Fruit fly (Drosophila melanogaster): ENCODE data around the gene CG32485.

The CG32485 gene

dm6 chr3L:3077568-3078107 lies 27.5 kb downstream of the CG32485 start (continued):
- peak; percentile 45 for TF ChIP-seq CG18619 (GFP tag; optimal IDR thresholded peaks at IDR 0.05)
- TF ChIP-seq Max (GFP tag; optimal IDR thresholded peaks at IDR 0.05): no peak
- TF ChIP-seq Sin3A (optimal IDR thresholded peaks at IDR 0.05): no peak
- no peak for TF ChIP-seq CG6791 (GFP tag; IDR thresholded peaks at IDR 0.05; ENCODE audit: partially characterized antibody)
- no peak for TF ChIP-seq peb (GFP tag; IDR thresholded peaks at IDR 0.05)
- 0 out of 2 replicates have a peak, but pooled peaks have one; percentile 27 for TF ChIP-seq inv (GFP tag; IDR thresholded peaks at IDR 0.05; ENCODE audit: partially characterized antibody)
- no peak for TF ChIP-seq fd64A (GFP tag; optimal IDR thresholded peaks at IDR 0.05)
- TF ChIP-seq dati (GFP tag; IDR thresholded peaks at IDR 0.05): no peak
- no peak for TF ChIP-seq sc (optimal IDR thresholded peaks at IDR 0.05)
- TF ChIP-seq sc (GFP tag; optimal IDR thresholded peaks at IDR 0.05): no peak
- TF ChIP-seq gsb (GFP tag; IDR thresholded peaks at IDR 0.05): no peak
- peak; percentile 46 for TF ChIP-seq CG3163 (GFP tag; optimal IDR thresholded peaks at IDR 0.05)
- no peak for TF ChIP-seq Ada2b (GFP tag; IDR thresholded peaks at IDR 0.05)
- TF ChIP-seq zf30C (GFP tag; optimal IDR thresholded peaks at IDR 0.05): no peak
- TF ChIP-seq Lim3 (GFP tag; IDR thresholded peaks at IDR 0.05): no peak
- peak; percentile 41; the same call in 1 of the 2 replicates for TF ChIP-seq stc (GFP tag; IDR thresholded peaks at IDR 0.05)
- TF ChIP-seq Dek (tag; optimal IDR thresholded peaks at IDR 0.05): peak; percentile 45
- peak; percentile 8 for TF ChIP-seq shn (GFP tag; optimal IDR thresholded peaks at IDR 0.05)
- no peak for TF ChIP-seq nerfin-1 (tag; optimal IDR thresholded peaks at IDR 0.05)
- TF ChIP-seq CG10366 (GFP tag; IDR thresholded peaks at IDR 0.05): 0 out of 2 replicates have a peak, but pooled peaks have one; percentile 27
- no peak for TF ChIP-seq C15 (GFP tag; IDR thresholded peaks at IDR 0.05)
- TF ChIP-seq ara (GFP tag; IDR thresholded peaks at IDR 0.05): no peak
- TF ChIP-seq CG13775 (GFP tag; optimal IDR thresholded peaks at IDR 0.05): no peak
- TF ChIP-seq gro (GFP tag; optimal IDR thresholded peaks at IDR 0.05): peak; percentile 70
- peak; percentile 16 for TF ChIP-seq mam (GFP tag; optimal IDR thresholded peaks at IDR 0.05)
- peak; percentile 55 for TF ChIP-seq nom (GFP tag; optimal IDR thresholded peaks at IDR 0.05)
- TF ChIP-seq CG10209 (GFP tag; optimal IDR thresholded peaks at IDR 0.05): no peak
- TF ChIP-seq jumu (GFP tag; optimal IDR thresholded peaks at IDR 0.05): no peak
- peak; percentile 5 for TF ChIP-seq HmgD (GFP tag; optimal IDR thresholded peaks at IDR 0.05)
- peak; percentile 14 for TF ChIP-seq CG12659 (GFP tag; optimal IDR thresholded peaks at IDR 0.05)
- no peak for TF ChIP-seq MESR4 (GFP tag; optimal IDR thresholded peaks at IDR 0.05)
- peak in 1 of 3 experiments; percentile 31 for TF ChIP-seq lola (GFP tag; optimal IDR thresholded peaks at IDR 0.05)
- TF ChIP-seq zfh2 (GFP tag; optimal IDR thresholded peaks at IDR 0.05): peak; percentile 36
- TF ChIP-seq Dip3 (GFP tag; optimal IDR thresholded peaks at IDR 0.05): peak; percentile 11
- TF ChIP-seq HLH3B (GFP tag; IDR thresholded peaks at IDR 0.05): peak; percentile 41; the same call in 1 of the 2 replicates
- no peak for TF ChIP-seq dm (GFP tag; optimal IDR thresholded peaks at IDR 0.05)
- peak; percentile 59 for TF ChIP-seq CG18599 (GFP tag; optimal IDR thresholded peaks at IDR 0.05)
- no peak for TF ChIP-seq CG14965 (GFP tag; optimal IDR thresholded peaks at IDR 0.05; ENCODE audit: borderline replicate concordance)
- peak; percentile 44 for TF ChIP-seq Hey (tag; optimal IDR thresholded peaks at IDR 0.05)
- TF ChIP-seq toy (GFP tag; IDR thresholded peaks at IDR 0.05): no peak
- peak; percentile 10 for TF ChIP-seq kah (GFP tag; optimal IDR thresholded peaks at IDR 0.05)
- no peak for TF ChIP-seq Neu2 (GFP tag; optimal IDR thresholded peaks at IDR 0.05; ENCODE audit: borderline replicate concordance)
- no peak for TF ChIP-seq Dip2 (GFP tag; IDR thresholded peaks at IDR 0.05)
- no peak for TF ChIP-seq CG10147 (GFP tag; optimal IDR thresholded peaks at IDR 0.05)
- no peak for TF ChIP-seq CG4424 (GFP tag; optimal IDR thresholded peaks at IDR 0.05)
- TF ChIP-seq Hmr (GFP tag; optimal IDR thresholded peaks at IDR 0.05): peak; percentile 63
- TF ChIP-seq CG7745 (tag; optimal IDR thresholded peaks at IDR 0.05): no peak
- TF ChIP-seq tio (GFP tag; optimal IDR thresholded peaks at IDR 0.05): no peak
- TF ChIP-seq unc-4 (GFP tag; IDR thresholded peaks at IDR 0.05; ENCODE audit: partially characterized antibody): no peak
- no peak for TF ChIP-seq gcm (GFP tag; optimal IDR thresholded peaks at IDR 0.05)
- no peak for TF ChIP-seq CG31441 (GFP tag; IDR thresholded peaks at IDR 0.05)

Data from whole organism, embryonic.